Worm (Caenorhabditis elegans) whole organism, L3 larva: Measurements from ENCODE around the gene C43F9.11.

Experiments used
- aly-2 ChIP-seq: fragments of 150-350 bp; optimal IDR thresholded peaks from 2 replicates; lab custom pipeline; 2014; ENCODE audit warnings: missing biosample characterization, missing genetic modification characterization
- jun-1 ChIP-seq: fragments of 150-350 bp; optimal IDR thresholded peaks from 2 replicates; lab custom pipeline; 2014; ENCODE audit warnings: missing biosample characterization, missing genetic modification reagents, missing genetic modification characterization
- nhr-11 ChIP-seq: fragments of 150-350 bp; optimal IDR thresholded peaks from 2 replicates; lab custom pipeline; 2014; ENCODE audit warnings: missing biosample characterization, missing genetic modification characterization
- nhr-77 ChIP-seq: fragments of 150-350 bp; optimal IDR thresholded peaks from 2 replicates; lab custom pipeline; 2014; ENCODE audit warnings: missing biosample characterization, missing genetic modification characterization
- sea-2 ChIP-seq: fragments of 150-350 bp; sonication (generic microtip); optimal IDR thresholded peaks from 4 replicates; lab custom pipeline; 2014; ENCODE audit warnings: missing biosample characterization, missing genetic modification reagents, missing genetic modification characterization

- TF ChIP-seq jun-1 (tag; lab: Kevin White, UChicago) (no peak), aly-2 (tag; lab: Kevin White, UChicago) (no peak), nhr-77 (tag; lab: Kevin White, UChicago) (no peak), sea-2 (GFP tag; lab: Kevin White, UChicago) (no peak), nhr-11 (no peak)
These were observed 25.6 kb upstream of the C43F9.11 start for ce11 chrIV:10571020-10571419.
